Worm (Caenorhabditis elegans) whole organism, young adult: ENCODE results near the gene rpn-7.

Experiments used
- F49E8.2 ChIP-seq: sonication (generic microtip); optimal IDR thresholded peaks from 3 replicates; lab custom pipeline; 2017; ENCODE audit warnings: missing genetic modification characterization, mild to moderate bottlenecking, missing compliant biosample characterization, antibody characterized with exemption, moderate library complexity; ENCODE audit not compliant: insufficient read depth
- Y56A3A.18 ChIP-seq: fragments of 200-800 bp; sonication (Bioruptor generic); IDR thresholded peaks from 2 replicates; pipeline ENCODE4 v1.3.6; 2022; ENCODE audit warnings: missing genetic modification reagents, missing genetic modification characterization, missing compliant biosample characterization
- Y67H2A.10 ChIP-seq: fragments of 200-800 bp; sonication (Bioruptor generic); conservative IDR thresholded peaks from 2 replicates; pipeline ENCODE4 v1.3.6; 2022; ENCODE audit warnings: missing genetic modification reagents, missing genetic modification characterization, missing compliant biosample characterization
- ama-1 ChIP-seq, 3 experiments: fragments of 150-350 bp in 1 of 3; sonication (generic microtip) in 2 of 3; optimal IDR thresholded peaks; 2 replicates each; lab custom pipeline; 2014 to 2018; ENCODE audit warnings: missing biosample characterization in 2 of 3, missing genetic modification characterization in 2 of 3, missing genetic modification reagents in 2 of 3
- bed-1 ChIP-seq: fragments of 200-800 bp; sonication (Bioruptor generic); IDR thresholded peaks from 2 replicates; pipeline ENCODE4 v1.3.6; 2022; ENCODE audit warnings: missing genetic modification reagents, missing genetic modification characterization, missing compliant biosample characterization
- ceh-91 ChIP-seq: fragments of 200-800 bp; sonication (Bioruptor generic); IDR thresholded peaks from 2 replicates; pipeline ENCODE4 v1.3.6; 2022; ENCODE audit warnings: missing genetic modification reagents, missing genetic modification characterization, missing compliant biosample characterization
- let-607 ChIP-seq, 2 experiments: fragments of 200-800 bp in 1 of 2; sonication (Bioruptor generic) in 1 of 2; sonication (generic microtip) in 1 of 2; optimal IDR thresholded peaks; 2 replicates each; lab custom pipeline; 2016 to 2018; ENCODE audit warnings: mild to moderate bottlenecking in 2 of 2, missing compliant biosample characterization in 2 of 2, missing genetic modification characterization in 2 of 2, moderate library complexity in 2 of 2, missing genotype in 1 of 2
- mcd-1 ChIP-seq: fragments of 200-800 bp; sonication (Bioruptor generic); IDR thresholded peaks from 2 replicates; pipeline ENCODE4 v1.3.6; 2022; ENCODE audit warnings: missing genetic modification reagents, missing genetic modification characterization, missing compliant biosample characterization
- rcor-1 ChIP-seq: fragments of 200-800 bp; sonication (Bioruptor generic); IDR thresholded peaks from 2 replicates; pipeline ENCODE4 v1.3.6; 2022; ENCODE audit warnings: missing genetic modification reagents, missing genetic modification characterization, missing compliant biosample characterization
- repo-1 ChIP-seq: sonication (generic microtip); optimal IDR thresholded peaks from 2 replicates; lab custom pipeline; 2017; ENCODE audit warnings: mild to moderate bottlenecking, missing genetic modification characterization, missing compliant biosample characterization
- sea-2 ChIP-seq: fragments of 200-800 bp; sonication (Bioruptor generic); IDR thresholded peaks from 2 replicates; pipeline ENCODE4 v1.3.6; 2022; ENCODE audit warnings: missing genetic modification characterization, missing compliant biosample characterization
- snpc-4 ChIP-seq, 5 experiments: fragments of 150-350 bp in 1 of 5; sonication (generic microtip) in 4 of 5; optimal IDR thresholded peaks; 2 replicates each; lab custom pipeline; 2014 to 2018; ENCODE audit warnings: missing genetic modification characterization in 5 of 5, missing biosample characterization in 3 of 5, antibody characterized with exemption in 2 of 5, mild to moderate bottlenecking in 2 of 5, missing compliant biosample characterization in 2 of 5, missing genotype in 2 of 5, moderate library complexity in 2 of 5, missing genetic modification reagents in 1 of 5
- unc-62 ChIP-seq: fragments of 150-350 bp; optimal IDR thresholded peaks from 2 replicates; lab custom pipeline; 2014; ENCODE audit warnings: missing biosample characterization, missing genetic modification reagents, missing genetic modification characterization
- ztf-18 ChIP-seq: sonication (generic microtip); optimal IDR thresholded peaks from 2 replicates; lab custom pipeline; 2016; ENCODE audit warnings: missing genotype, mild to moderate bottlenecking, missing genetic modification characterization, missing compliant biosample characterization

DNA sequence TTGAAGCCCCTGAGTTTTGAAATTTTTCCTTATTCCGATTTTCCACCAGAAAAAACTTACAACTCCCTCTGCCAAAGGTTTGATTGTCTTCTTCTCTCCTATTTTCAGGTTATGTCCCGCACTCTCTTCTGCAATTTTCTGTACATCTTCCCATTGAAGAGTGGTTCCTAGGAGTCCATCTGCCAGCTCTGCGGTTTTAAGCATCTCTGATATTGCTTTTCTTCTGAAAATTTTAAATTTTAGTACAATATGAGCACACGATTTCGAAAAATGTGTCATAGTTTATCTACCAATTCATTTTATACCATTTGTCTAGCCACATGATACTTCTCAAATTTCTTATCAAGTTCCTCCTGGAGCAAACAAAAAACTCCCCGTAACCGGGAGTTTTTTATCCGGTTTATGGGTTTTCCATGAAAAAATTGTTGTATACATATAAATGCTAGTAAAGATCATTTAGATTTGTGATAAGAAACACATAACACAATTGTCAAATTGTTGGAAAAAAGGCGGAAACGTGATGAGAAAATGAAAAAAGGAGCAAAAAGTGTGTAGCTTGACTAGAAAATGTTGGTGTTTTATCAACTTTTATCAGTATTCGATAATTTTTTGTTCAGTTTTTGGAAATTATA lies 5.4 kb upstream of the rpn-7 start:
- TF ChIP-seq ceh-91 (no peak), bed-1 (GFP tag; lab: Robert Waterston, UW) (no peak), ztf-18 (tag; lab: Kevin White, UChicago) (no peak), Y67H2A.10 (no peak), mcd-1 (GFP tag; lab: Robert Waterston, UW) (no peak), unc-62 (no peak), rcor-1 (GFP tag; lab: Robert Waterston, UW) (no peak), Y56A3A.18 (no peak), F49E8.2 (tag; lab: Kevin White, UChicago) (no peak), sea-2 (GFP tag; lab: Robert Waterston, UW) (no peak), snpc-4 (GFP tag; optimal IDR thresholded peaks at IDR 0.05; lab: Kevin White, UChicago) (no peak), snpc-4 (tag; optimal IDR thresholded peaks at IDR 0.05; lab: Kevin White, UChicago) (no peak), ama-1 (optimal IDR thresholded peaks at IDR 0.05; lab: Kevin White, UChicago) (no peak), ama-1 (GFP tag; optimal IDR thresholded peaks at IDR 0.05; lab: Kevin White, UChicago) (no peak), repo-1 (tag; lab: Kevin White, UChicago) (no peak), let-607 (tag; optimal IDR thresholded peaks at IDR 0.05; lab: Kevin White, UChicago) (no peak)
